Fruit fly (Drosophila melanogaster): ENCODE measurements around the gene p.

DNA sequence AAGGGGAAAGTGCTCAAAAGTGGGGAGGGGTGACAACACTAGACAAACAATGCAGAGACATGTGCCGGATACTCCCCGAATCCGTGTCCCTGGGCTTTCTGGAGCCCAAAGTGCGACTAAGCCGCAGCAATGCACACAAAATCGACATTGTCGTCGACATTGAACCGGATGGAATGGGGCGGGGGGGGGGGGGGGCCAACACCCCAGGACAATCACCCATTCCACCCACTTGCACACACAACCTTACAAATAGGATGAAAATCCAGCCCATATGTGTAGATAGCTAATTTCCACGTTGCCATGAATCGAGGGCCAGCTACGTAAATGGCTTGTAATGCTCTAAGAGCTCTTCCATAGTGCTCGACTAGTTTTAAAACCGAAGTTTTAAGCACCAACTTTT, 49.7 kb downstream of the p start:
- no peak for TF ChIP-seq CG8478 (optimal IDR thresholded peaks at IDR 0.05)
- TF ChIP-seq usp (GFP tag; optimal IDR thresholded peaks at IDR 0.05), result no peak
